Fruit fly (Drosophila melanogaster) whole organism, embryonic: ENCODE data around the gene eIF3h.

Source experiments
- CG10543 ChIP-seq: fragments of 200-800 bp; sonication (Bioruptor generic); optimal IDR thresholded peaks from 3 replicates; lab custom pipeline; 2017; ENCODE audit warnings: missing biosample characterization, mild to moderate bottlenecking, missing genetic modification characterization, moderate library complexity
- CkIIα-i1 ChIP-seq: fragments of 200-800 bp; sonication (Bioruptor generic); IDR thresholded peaks from 2 replicates; pipeline ENCODE4 v1.3.6; 2022; ENCODE audit warnings: missing biosample characterization, missing genetic modification characterization
- ab ChIP-seq: fragments of 200-800 bp; sonication (Bioruptor generic); optimal IDR thresholded peaks from 2 replicates; lab custom pipeline; 2016; ENCODE audit warnings: missing biosample characterization, missing genetic modification characterization
- fd96Cb ChIP-seq: fragments of 200-800 bp; sonication (Bioruptor generic); optimal IDR thresholded peaks from 2 replicates; lab custom pipeline; 2018; ENCODE audit warnings: missing biosample characterization, mild to moderate bottlenecking, missing genetic modification characterization, moderate library complexity
- gsb ChIP-seq: fragments of 200-800 bp; sonication (Bioruptor generic); IDR thresholded peaks from 2 replicates; pipeline ENCODE4 v1.3.6; 2022; ENCODE audit warnings: missing biosample characterization, missing genetic modification characterization
- ssp ChIP-seq: fragments of 200-800 bp; sonication (Bioruptor generic); IDR thresholded peaks from 2 replicates; pipeline ENCODE4 v1.3.6; 2022; ENCODE audit warnings: missing biosample characterization, missing genetic modification characterization
- tgo ChIP-seq: fragments of 200-800 bp; sonication (Bioruptor generic); IDR thresholded peaks from 3 replicates; pipeline ENCODE4 v1.3.6; 2022; ENCODE audit warnings: missing biosample characterization, missing genetic modification characterization
- z ChIP-seq: fragments of 200-800 bp; sonication (Bioruptor generic); IDR thresholded peaks from 3 replicates; pipeline ENCODE4 v1.3.6; 2022; ENCODE audit warnings: missing biosample characterization, missing genetic modification characterization

DNA sequence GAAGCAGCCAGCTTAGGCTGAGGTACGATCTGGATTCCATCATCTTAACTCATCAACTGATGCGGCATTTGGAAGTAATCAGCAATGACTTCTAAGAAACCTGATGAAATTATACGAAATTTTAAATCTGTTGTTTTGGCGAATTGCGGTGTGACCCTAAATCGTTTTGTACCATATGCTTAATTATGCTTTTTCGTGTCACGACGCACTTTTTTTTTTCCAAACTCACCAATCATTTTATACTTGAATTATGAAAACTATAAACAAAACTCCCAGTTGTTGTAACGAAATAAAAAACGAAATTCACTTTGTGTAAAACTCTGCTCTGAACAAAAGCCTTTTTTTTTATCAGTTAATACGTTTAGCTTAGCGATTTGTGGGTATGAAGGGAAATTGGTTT, 5.2 kb upstream of the eIF3h start, which contains the start of gene Nepl3:
- TF ChIP-seq CkIIα-i1 (GFP tag; lab: Robert Waterston, UW) (no peak), CG10543 (no peak), z (GFP tag; lab: Robert Waterston, UW) (no peak), tgo (GFP tag; lab: Robert Waterston, UW) (no peak), gsb (GFP tag; lab: Robert Waterston, UW) (no peak), ab (GFP tag; lab: Kevin White, UChicago) (no peak), ssp (GFP tag; lab: Robert Waterston, UW) (no peak), fd96Cb (tag; lab: Kevin White, UChicago) (no peak)
